Worm (Caenorhabditis elegans): ENCODE results near the gene Y37E11B.6.

DNA sequence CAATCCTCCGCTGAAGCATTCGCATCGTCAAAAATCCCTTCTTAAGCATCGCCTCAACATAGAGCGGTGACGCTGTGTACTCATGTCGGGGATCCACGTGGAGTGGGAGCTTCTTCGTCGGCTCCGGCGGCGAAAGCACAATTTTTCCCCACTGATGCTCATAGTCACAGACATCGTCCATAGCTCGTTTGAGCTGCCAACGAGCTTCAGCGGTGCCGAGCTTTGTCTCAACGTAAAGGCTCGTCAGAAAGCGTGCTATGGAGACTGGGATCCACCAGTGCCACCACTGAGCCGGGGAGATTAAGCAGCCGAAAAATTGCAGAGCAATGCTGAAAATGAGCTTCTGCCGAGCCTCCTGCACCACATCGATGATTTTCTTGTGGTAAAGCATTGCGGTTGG lies 8.3 kb downstream of the Y37E11B.6 start:
- no peak for TF ChIP-seq med-1 (GFP tag; optimal IDR thresholded peaks at IDR 0.05; ENCODE audit: insufficient read depth)
- no peak for TF ChIP-seq flt-1 (GFP tag; IDR thresholded peaks at IDR 0.05)
- no peak for TF ChIP-seq cog-1 (tag; optimal IDR thresholded peaks at IDR 0.05)
- no peak for TF ChIP-seq ztf-23 (GFP tag; IDR thresholded peaks at IDR 0.05)
- no peak for TF ChIP-seq klf-2 (GFP tag; conservative IDR thresholded peaks at IDR 0.05)
- TF ChIP-seq T22C8.4 (GFP tag; IDR thresholded peaks at IDR 0.05) = no peak
- TF ChIP-seq tab-1 (GFP tag; IDR thresholded peaks at IDR 0.05) = no peak
- no peak for TF ChIP-seq ref-1 (GFP tag; conservative IDR thresholded peaks at IDR 0.05)

All from whole organism, midembryonic.